Fruit fly (Drosophila melanogaster): ENCODE data around the gene MICU1.

Gene MICU1

dm6 chr2L:7154861-7155594, 27.0 kb upstream of the MICU1 start (continued):
- TF ChIP-seq CG2199 (GFP tag; IDR thresholded peaks at IDR 0.05) (no peak), CG30431 (GFP tag; optimal IDR thresholded peaks at IDR 0.05) (no peak), CG31441 (GFP tag; IDR thresholded peaks at IDR 0.05) (peak; percentile 34; the same call in 1 of the 2 replicates), D (optimal IDR thresholded peaks at IDR 0.05) (no peak), D (GFP tag; optimal IDR thresholded peaks at IDR 0.05) (no peak), wdn (GFP tag; IDR thresholded peaks at IDR 0.05) (no peak), nerfin-2 (GFP tag; IDR thresholded peaks at IDR 0.05; ENCODE audit: partially characterized antibody) (no peak), Antp (GFP tag; optimal IDR thresholded peaks at IDR 0.05) (peak; percentile 6), CG13287 (GFP tag; IDR thresholded peaks at IDR 0.05; ENCODE audit: partially characterized antibody) (no peak), CG14050 (GFP tag; IDR thresholded peaks at IDR 0.05) (no peak), ems (GFP tag; optimal IDR thresholded peaks at IDR 0.05) (peak; percentile 0), Sry-β (GFP tag; optimal IDR thresholded peaks at IDR 0.05) (no peak), CG14710 (tag; optimal IDR thresholded peaks at IDR 0.05) (peak; percentile 6), vfl (GFP tag; optimal IDR thresholded peaks at IDR 0.05) (no peak), MBD-R2 (GFP tag; IDR thresholded peaks at IDR 0.05) (no peak), Scr (GFP tag; IDR thresholded peaks at IDR 0.05; ENCODE audit: partially characterized antibody) (no peak), croc (GFP tag; conservative IDR thresholded peaks at IDR 0.05) (no peak), Hmx (GFP tag; optimal IDR thresholded peaks at IDR 0.05) (no peak), CG17829 (tag; optimal IDR thresholded peaks at IDR 0.05) (no peak), slp2 (GFP tag; optimal IDR thresholded peaks at IDR 0.05) (peak; percentile 36), CG12942 (GFP tag; optimal IDR thresholded peaks at IDR 0.05) (peak; percentile 9), Ets65A (GFP tag) (peak; percentile 96), C15 (GFP tag; IDR thresholded peaks at IDR 0.05) (no peak), jumu (GFP tag; optimal IDR thresholded peaks at IDR 0.05) (peak; percentile 25), HLHmδ (GFP tag; optimal IDR thresholded peaks at IDR 0.05) (no peak), H15 (GFP tag; IDR thresholded peaks at IDR 0.05) (0 out of 3 replicates have a peak, but pooled peaks have one; percentile 28), CG9727 (GFP tag; optimal IDR thresholded peaks at IDR 0.05) (peak; percentile 43), pnt (GFP tag; optimal IDR thresholded peaks at IDR 0.05) (peak; percentile 19), onecut (GFP tag; IDR thresholded peaks at IDR 0.05) (no peak), Dip3 (GFP tag; optimal IDR thresholded peaks at IDR 0.05) (no peak), cato (GFP tag; optimal IDR thresholded peaks at IDR 0.05; ENCODE audit: borderline replicate concordance) (no peak), crol (GFP tag; IDR thresholded peaks at IDR 0.05) (no peak), Dfd (GFP tag; optimal IDR thresholded peaks at IDR 0.05) (no peak), Camta (GFP tag; optimal IDR thresholded peaks at IDR 0.05) (peak; percentile 15), CG14014 (GFP tag; IDR thresholded peaks at IDR 0.05) (peak; percentile 39; the same call in 1 of the 2 replicates), CG4707 (GFP tag; optimal IDR thresholded peaks at IDR 0.05) (no peak), CG33213 (GFP tag; optimal IDR thresholded peaks at IDR 0.05) (peak; percentile 1), oc (tag; optimal IDR thresholded peaks at IDR 0.05) (no peak), MTF-1 (GFP tag; optimal IDR thresholded peaks at IDR 0.05; ENCODE audit: borderline replicate concordance) (no peak), lab (GFP tag; optimal IDR thresholded peaks at IDR 0.05) (peak; percentile 17), fu2 (GFP tag; optimal IDR thresholded peaks at IDR 0.05) (no peak), CG15514 (GFP tag; optimal IDR thresholded peaks at IDR 0.05) (peak; percentile 28), zfh2 (GFP tag; optimal IDR thresholded peaks at IDR 0.05) (no peak), E2f2 (GFP tag; IDR thresholded peaks at IDR 0.05) (no peak), CG12744 (GFP tag; optimal IDR thresholded peaks at IDR 0.05) (no peak), CG15269 (tag; optimal IDR thresholded peaks at IDR 0.05) (peak; percentile 46), gce (GFP tag; IDR thresholded peaks at IDR 0.05) (no peak), GATAe (GFP tag; conservative IDR thresholded peaks at IDR 0.05) (no peak), CG6854 (GFP tag; optimal IDR thresholded peaks at IDR 0.05) (no peak), otp (GFP tag; IDR thresholded peaks at IDR 0.05) (0 out of 3 replicates have a peak, but pooled peaks have one; percentile 21), CG8944 (GFP tag; optimal IDR thresholded peaks at IDR 0.05) (no peak)
